Worm (Caenorhabditis elegans) whole organism, young adult: ENCODE data around the gene srw-67.

Experiments used
- him-1 ChIP-seq: sonication (generic microtip); optimal IDR thresholded peaks from 2 replicates; lab custom pipeline; 2016; ENCODE audit warnings: missing genotype, missing genetic modification reagents, missing genetic modification characterization, missing compliant biosample characterization
- pbrm-1 ChIP-seq: fragments of 200-800 bp; sonication (Bioruptor generic); IDR thresholded peaks from 2 replicates; pipeline ENCODE4 v1.3.6; 2022; ENCODE audit warnings: missing genetic modification reagents, missing genetic modification characterization, missing compliant biosample characterization
- pha-4 ChIP-seq: fragments of 150-350 bp; sonication (generic microtip); optimal IDR thresholded peaks from 2 replicates; lab custom pipeline; 2014; ENCODE audit warnings: missing biosample characterization, missing genetic modification reagents, missing genetic modification characterization
- sptf-2 ChIP-seq: fragments of 200-800 bp; sonication (Bioruptor generic); optimal IDR thresholded peaks from 2 replicates; lab custom pipeline; 2018; ENCODE audit warnings: mild to moderate bottlenecking, missing genetic modification characterization, missing compliant biosample characterization
- ztf-25 ChIP-seq: fragments of 200-800 bp; sonication (Bioruptor generic); IDR thresholded peaks from 2 replicates; pipeline ENCODE4 v1.3.6; 2022; ENCODE audit warnings: missing genetic modification reagents, missing genetic modification characterization, missing compliant biosample characterization

DNA sequence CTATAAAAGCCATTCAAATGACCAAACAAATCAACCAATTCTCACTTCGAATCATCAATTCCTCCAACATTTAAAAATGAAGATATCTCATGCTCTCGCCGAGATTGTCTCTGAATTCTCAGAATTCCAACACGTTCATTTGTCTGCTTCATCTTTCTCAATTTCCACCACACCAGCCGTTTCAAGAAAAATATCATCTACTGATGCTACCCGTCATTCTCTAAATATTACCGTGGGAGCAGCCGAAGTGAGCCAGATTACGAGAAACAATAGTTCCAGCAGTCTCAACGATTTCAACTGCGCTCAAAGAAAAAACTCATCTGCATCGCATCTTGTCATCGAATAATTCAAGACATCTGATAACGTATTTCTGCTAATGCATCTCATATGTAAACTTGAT, 2.6 kb upstream of the srw-67 start, which contains the start of gene F18E3.12:
- TF ChIP-seq pha-4 (no peak), sptf-2 (GFP tag; lab: Kevin White, UChicago) (no peak), ztf-25 (GFP tag; lab: Robert Waterston, UW) (no peak), pbrm-1 (GFP tag; lab: Robert Waterston, UW) (no peak), him-1 (no peak)
